Worm (Caenorhabditis elegans) whole organism, L4 larva: ENCODE results near the gene srsx-27.

Source experiments
- D1046.2 ChIP-seq: fragments of 200-800 bp; sonication (Bioruptor generic); IDR thresholded peaks from 2 replicates; pipeline ENCODE4 v1.3.6; 2022; ENCODE audit warnings: missing genetic modification characterization, missing compliant biosample characterization
- F26F4.8 ChIP-seq: fragments of 200-800 bp; sonication (Bioruptor generic); conservative IDR thresholded peaks from 2 replicates; pipeline ENCODE4 v1.3.6; 2022; ENCODE audit warnings: missing genetic modification characterization, missing compliant biosample characterization
- F49E8.2 ChIP-seq: sonication (generic microtip); optimal IDR thresholded peaks from 2 replicates; lab custom pipeline; 2016; ENCODE audit warnings: missing compliant biosample characterization, mild to moderate bottlenecking, missing genetic modification characterization, borderline replicate concordance
- Y48G9A.11 ChIP-seq: fragments of 200-800 bp; sonication (Bioruptor generic); IDR thresholded peaks from 2 replicates; pipeline ENCODE4 v1.3.6; 2022; ENCODE audit warnings: missing genetic modification reagents, missing genetic modification characterization, missing compliant biosample characterization
- aha-1 ChIP-seq: fragments of 150-350 bp; peaks from one replicate; lab custom pipeline; 2014; ENCODE audit warnings: missing biosample characterization, missing genetic modification characterization
- attf-4 ChIP-seq: sonication (generic microtip); optimal IDR thresholded peaks from 3 replicates; lab custom pipeline; 2017; ENCODE audit warnings: missing biosample characterization, missing genetic modification characterization
- ceh-28 ChIP-seq: fragments of 150-350 bp; optimal IDR thresholded peaks from 2 replicates; lab custom pipeline; 2014; ENCODE audit warnings: missing biosample characterization, missing genetic modification reagents, missing genetic modification characterization
- ceh-32 ChIP-seq: sonication (generic microtip); optimal IDR thresholded peaks from 2 replicates; lab custom pipeline; 2016; ENCODE audit warnings: mild to moderate bottlenecking, missing genetic modification characterization, missing compliant biosample characterization; ENCODE audit not compliant: poor library complexity
- ceh-44 ChIP-seq: fragments of 200-800 bp; sonication (Bioruptor generic); IDR thresholded peaks from 2 replicates; pipeline ENCODE4 v1.3.6; 2022; ENCODE audit warnings: missing genetic modification reagents, missing genetic modification characterization, missing compliant biosample characterization
- cey-2 ChIP-seq: sonication (generic microtip); optimal IDR thresholded peaks from 3 replicates; lab custom pipeline; 2017; ENCODE audit warnings: missing genetic modification characterization, mild to moderate bottlenecking, missing compliant biosample characterization, antibody characterized with exemption, borderline replicate concordance; ENCODE audit not compliant: insufficient read depth
- daf-12 ChIP-seq: fragments of 150-350 bp; optimal IDR thresholded peaks from 2 replicates; lab custom pipeline; 2014; ENCODE audit warnings: missing biosample characterization, missing genetic modification reagents, missing genetic modification characterization
- daf-16 ChIP-seq, 3 experiments: sonication (generic microtip); optimal IDR thresholded peaks; 2 replicates each; lab custom pipeline; 2016 to 2017; ENCODE audit warnings: missing genetic modification characterization in 3 of 3, missing genetic modification reagents in 3 of 3, mild to moderate bottlenecking in 2 of 3, missing compliant biosample characterization in 2 of 3, missing biosample characterization in 1 of 3, moderate library complexity in 1 of 3
- dmd-6 ChIP-seq: fragments of 200-800 bp; sonication (Bioruptor generic); IDR thresholded peaks from 2 replicates; pipeline ENCODE4 v1.3.6; 2022; ENCODE audit warnings: missing genetic modification reagents, missing genetic modification characterization, missing compliant biosample characterization
- dpl-1 ChIP-seq: fragments of 150-350 bp; optimal IDR thresholded peaks from 2 replicates; lab custom pipeline; 2014; ENCODE audit warnings: missing biosample characterization, missing genetic modification reagents, missing genetic modification characterization
- dve-1 ChIP-seq: sonication (generic microtip); optimal IDR thresholded peaks from 2 replicates; lab custom pipeline; 2017; ENCODE audit warnings: antibody characterized with exemption, mild to moderate bottlenecking, missing genetic modification characterization, missing compliant biosample characterization; ENCODE audit not compliant: insufficient read depth
- gei-8 ChIP-seq: fragments of 200-800 bp; sonication (Bioruptor generic); optimal IDR thresholded peaks from 2 replicates; lab custom pipeline; 2018; ENCODE audit warnings: mild to moderate bottlenecking, missing genetic modification characterization, missing compliant biosample characterization
- hlh-11 ChIP-seq: fragments of 200-800 bp; sonication (Bioruptor generic); optimal IDR thresholded peaks from 2 replicates; lab custom pipeline; 2018; ENCODE audit warnings: mild to moderate bottlenecking, missing genetic modification characterization, missing compliant biosample characterization
- lim-7 ChIP-seq: fragments of 200-800 bp; sonication (Bioruptor generic); IDR thresholded peaks from 2 replicates; pipeline ENCODE4 v1.3.6; 2022; ENCODE audit warnings: missing genetic modification characterization, missing compliant biosample characterization
- lin-15B ChIP-seq: fragments of 150-350 bp; sonication (generic microtip); optimal IDR thresholded peaks from 3 replicates; lab custom pipeline; 2014; ENCODE audit warnings: missing biosample characterization, missing genetic modification characterization
- mep-1 ChIP-seq: fragments of 150-350 bp; sonication (generic microtip); optimal IDR thresholded peaks from 3 replicates; lab custom pipeline; 2014; ENCODE audit warnings: missing biosample characterization, missing genetic modification characterization
- nhr-102 ChIP-seq: sonication (generic microtip); optimal IDR thresholded peaks from 2 replicates; lab custom pipeline; 2016; ENCODE audit warnings: mild to moderate bottlenecking, missing genetic modification characterization, moderate library complexity, missing compliant biosample characterization
- nhr-11 ChIP-seq: fragments of 150-350 bp; optimal IDR thresholded peaks from 2 replicates; lab custom pipeline; 2014; ENCODE audit warnings: missing biosample characterization, missing genetic modification characterization
- nhr-25 ChIP-seq: sonication (generic microtip); optimal IDR thresholded peaks from 2 replicates; lab custom pipeline; 2017; ENCODE audit warnings: missing genetic modification characterization, mild to moderate bottlenecking, missing compliant biosample characterization, antibody characterized with exemption, moderate library complexity, borderline replicate concordance; ENCODE audit not compliant: insufficient read depth
- nhr-28 ChIP-seq: fragments of 150-350 bp; optimal IDR thresholded peaks from 2 replicates; lab custom pipeline; 2014; ENCODE audit warnings: missing biosample characterization, missing genetic modification characterization
- nhr-48 ChIP-seq: sonication (generic microtip); optimal IDR thresholded peaks from 2 replicates; lab custom pipeline; 2016; ENCODE audit warnings: mild to moderate bottlenecking, missing genetic modification characterization, missing compliant biosample characterization
- nhr-6 ChIP-seq: fragments of 150-350 bp; optimal IDR thresholded peaks from 2 replicates; lab custom pipeline; 2014; ENCODE audit warnings: missing biosample characterization, missing genetic modification characterization
- nhr-77 ChIP-seq: fragments of 150-350 bp; optimal IDR thresholded peaks from 2 replicates; lab custom pipeline; 2014; ENCODE audit warnings: missing biosample characterization, missing genetic modification characterization
- php-3 ChIP-seq: fragments of 200-800 bp; sonication (Bioruptor generic); IDR thresholded peaks from 2 replicates; pipeline ENCODE4 v1.3.6; 2022; ENCODE audit warnings: missing genetic modification reagents, missing genetic modification characterization, missing compliant biosample characterization
- pqm-1 ChIP-seq: sonication (generic microtip); optimal IDR thresholded peaks from 2 replicates; lab custom pipeline; 2017; ENCODE audit warnings: missing biosample characterization, missing genetic modification characterization
- tag-97 ChIP-seq: fragments of 200-800 bp; sonication (Bioruptor generic); IDR thresholded peaks from 2 replicates; pipeline ENCODE4 v1.3.6; 2022; ENCODE audit warnings: missing genetic modification characterization, missing compliant biosample characterization
- tra-1 ChIP-seq: fragments of 200-800 bp; sonication (Bioruptor generic); IDR thresholded peaks from 2 replicates; pipeline ENCODE4 v1.3.6; 2022; ENCODE audit warnings: missing genetic modification reagents, missing genetic modification characterization, missing compliant biosample characterization
- vab-7 ChIP-seq: fragments of 200-800 bp; sonication (Bioruptor generic); IDR thresholded peaks from 2 replicates; pipeline ENCODE4 v1.3.6; 2022; ENCODE audit warnings: missing genetic modification reagents, missing genetic modification characterization, missing compliant biosample characterization
- zfp-2 ChIP-seq: sonication (generic microtip); optimal IDR thresholded peaks from 2 replicates; lab custom pipeline; 2016; ENCODE audit warnings: mild to moderate bottlenecking, missing genetic modification characterization, missing compliant biosample characterization
- zfp-3 ChIP-seq: fragments of 200-800 bp; sonication (Bioruptor generic); conservative IDR thresholded peaks from 2 replicates; pipeline ENCODE4 v1.3.6; 2022; ENCODE audit warnings: missing genetic modification reagents, missing genetic modification characterization, missing compliant biosample characterization
- ztf-7 ChIP-seq: fragments of 150-350 bp; optimal IDR thresholded peaks from 2 replicates; lab custom pipeline; 2014; ENCODE audit warnings: missing biosample characterization, missing genetic modification characterization

srsx-27 gene

ce11 chrV:10149728-10150127 is at the start of gene srsx-27:
srsx-27 (plus strand) TSS chrV:10150028.
- TF ChIP-seq daf-12 (tag; lab: Kevin White, UChicago) (no peak), nhr-25 (no peak), lin-15B (tag; lab: Kevin White, UChicago) (no peak), nhr-48 (tag; lab: Kevin White, UChicago) (no peak), cey-2 (tag; lab: Kevin White, UChicago) (no peak), F49E8.2 (tag; lab: Kevin White, UChicago) (no peak), dpl-1 (no peak), lim-7 (GFP tag; lab: Robert Waterston, UW) (no peak)

- 0 out of 2 replicates have a peak, but pooled peaks have one; percentile 24 for TF ChIP-seq F26F4.8 (GFP tag; lab: Robert Waterston, UW)
- no peak for TF ChIP-seq mep-1 (tag; lab: Kevin White, UChicago)
Measured at ce11 chrV:10101916-10102315, 47.9 kb upstream of the srsx-27 start, which contains the start of gene C08B6.14. C08B6.14 (minus strand) TSS chrV:10102016.

ce11 chrV:10103811-10104210 is 46.0 kb upstream of the srsx-27 start:
- TF ChIP-seq daf-16 (GFP tag; optimal IDR thresholded peaks at IDR 0.05; lab: Kevin White, UChicago), result no peak
- TF ChIP-seq daf-16 (tag; optimal IDR thresholded peaks at IDR 0.05; lab: Kevin White, UChicago), result peak; percentile 48
- no peak for TF ChIP-seq zfp-2
- TF ChIP-seq aha-1 (tag; lab: Kevin White, UChicago), result peak; percentile 87
- TF ChIP-seq gei-8 (GFP tag; lab: Kevin White, UChicago), result no peak
- no peak for TF ChIP-seq D1046.2
- peak; percentile 38 for TF ChIP-seq mep-1 (tag; lab: Kevin White, UChicago)
- no peak for TF ChIP-seq nhr-6
- TF ChIP-seq ztf-7 (tag; lab: Kevin White, UChicago), result peak; percentile 80
- no peak for TF ChIP-seq tra-1
- peak; percentile 34 for TF ChIP-seq pqm-1 (tag; lab: Kevin White, UChicago)
- TF ChIP-seq dve-1, result peak; percentile 29
- no peak for TF ChIP-seq Y48G9A.11 (GFP tag; lab: Robert Waterston, UW)
- TF ChIP-seq dmd-6 (GFP tag; lab: Robert Waterston, UW), result 0 out of 2 replicates have a peak, but pooled peaks have one; percentile 23

DNA sequence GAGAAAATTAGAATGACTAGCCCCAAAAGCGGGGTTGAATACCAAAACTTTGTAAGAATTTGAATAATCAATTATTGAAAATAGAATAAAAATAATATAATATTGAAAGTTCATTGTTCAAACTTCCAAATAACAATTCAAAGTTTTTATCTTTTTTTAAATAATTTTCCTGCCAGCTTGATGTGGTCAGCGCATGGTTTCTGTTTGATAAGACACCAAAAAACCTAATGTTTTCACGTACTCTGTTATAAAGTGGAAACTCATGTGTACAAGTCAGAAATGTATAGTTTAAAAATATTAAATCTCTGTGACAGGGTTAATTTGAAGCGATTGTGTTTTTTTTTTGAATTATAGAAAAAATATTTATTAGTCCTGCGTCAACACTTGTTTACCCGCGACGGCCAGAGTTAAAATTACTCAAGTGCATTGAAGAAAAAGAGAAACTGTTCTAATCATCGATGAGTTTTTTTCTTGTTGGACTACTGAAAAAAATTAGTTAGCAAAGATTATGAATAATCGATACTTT is 45.0 kb upstream of the srsx-27 start, which contains the start of gene ugt-17:
TSS of gene ugt-17 (minus strand) at position 180 of the 526 bp plus-strand sequence.
- TF ChIP-seq nhr-11 (no peak), dmd-6 (GFP tag; lab: Robert Waterston, UW) (peak; percentile 78), attf-4 (tag; lab: Kevin White, UChicago) (no peak), nhr-102 (tag; lab: Kevin White, UChicago) (peak; percentile 7), vab-7 (GFP tag; lab: Robert Waterston, UW) (no peak), dve-1 (peak; percentile 70), nhr-77 (tag; lab: Kevin White, UChicago) (peak; percentile 61), ceh-44 (GFP tag; lab: Robert Waterston, UW) (no peak), Y48G9A.11 (GFP tag; lab: Robert Waterston, UW) (no peak), ceh-28 (tag; lab: Kevin White, UChicago) (no peak), pqm-1 (tag; lab: Kevin White, UChicago) (peak; percentile 74), zfp-3 (GFP tag; lab: Robert Waterston, UW) (no peak), daf-16 (GFP tag; optimal IDR thresholded peaks at IDR 0.05; lab: Kevin White, UChicago) (no peak), daf-16 (tag; optimal IDR thresholded peaks at IDR 0.05; lab: Kevin White, UChicago) (peak; percentile 91), nhr-28 (peak; percentile 65), php-3 (GFP tag; lab: Robert Waterston, UW) (peak; percentile 60; the same call in 1 of the 2 replicates), ceh-32 (tag; lab: Kevin White, UChicago) (no peak), hlh-11 (tag; lab: Kevin White, UChicago) (peak; percentile 50), tag-97 (GFP tag; lab: Robert Waterston, UW) (no peak)
